Fruit fly (Drosophila melanogaster): ENCODE results near the gene Gk1.

dm6 chr3L:233251-233650, 27.6 kb upstream of the Gk1 start, which contains the start of gene CG34453:
- TF ChIP-seq CG8478 (optimal IDR thresholded peaks at IDR 0.05) (no peak), CTCF (optimal IDR thresholded peaks at IDR 0.05) (no peak)

Measured in S2 (cell line).